Worm (Caenorhabditis elegans) whole organism, L3 larva: Measurements from ENCODE around the gene clec-33.

ENCODE experiments used
- R02D3.7 ChIP-seq: fragments of 150-350 bp; optimal IDR thresholded peaks from 2 replicates; lab custom pipeline; 2014; ENCODE audit warnings: missing biosample characterization, missing genetic modification characterization
- ama-1 ChIP-seq: fragments of 150-350 bp; optimal IDR thresholded peaks from 2 replicates; lab custom pipeline; 2018
- daf-12 ChIP-seq: fragments of 150-350 bp; optimal IDR thresholded peaks from 2 replicates; lab custom pipeline; 2014; ENCODE audit warnings: missing biosample characterization, missing genetic modification reagents, missing genetic modification characterization
- fkh-10 ChIP-seq: sonication (generic microtip); optimal IDR thresholded peaks from 2 replicates; lab custom pipeline; 2017; ENCODE audit warnings: missing biosample characterization, missing genetic modification reagents, missing genetic modification characterization
- lin-15B ChIP-seq: fragments of 150-350 bp; optimal IDR thresholded peaks from 2 replicates; lab custom pipeline; 2014; ENCODE audit warnings: missing biosample characterization, missing genetic modification characterization
- nhr-11 ChIP-seq: fragments of 150-350 bp; optimal IDR thresholded peaks from 2 replicates; lab custom pipeline; 2014; ENCODE audit warnings: missing biosample characterization, missing genetic modification characterization
- nhr-12 ChIP-seq: fragments of 150-350 bp; optimal IDR thresholded peaks from 2 replicates; lab custom pipeline; 2014; ENCODE audit warnings: missing biosample characterization, missing genetic modification characterization
- nhr-77 ChIP-seq: fragments of 150-350 bp; optimal IDR thresholded peaks from 2 replicates; lab custom pipeline; 2014; ENCODE audit warnings: missing biosample characterization, missing genetic modification characterization

DNA sequence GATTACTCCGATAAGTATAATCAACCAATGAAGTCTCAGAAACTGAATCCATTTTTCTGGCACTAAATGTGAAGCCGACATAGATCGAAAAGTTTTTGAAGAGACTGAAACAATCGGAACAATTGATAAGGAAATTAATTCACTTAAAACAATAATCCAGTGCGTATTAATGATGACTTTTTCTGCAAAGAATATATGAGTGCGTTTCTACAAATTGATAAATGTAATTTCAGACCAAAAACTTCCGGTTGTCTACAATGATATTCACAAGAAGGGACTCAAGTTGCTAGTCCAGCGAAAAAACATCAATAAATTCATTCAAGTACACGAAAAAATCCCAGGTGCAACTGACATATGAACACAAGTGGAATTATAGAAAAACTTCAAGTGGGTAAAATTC is at the start of gene clec-33:
- TF ChIP-seq daf-12 (tag; lab: Kevin White, UChicago) (no peak), nhr-12 (tag; lab: Kevin White, UChicago) (no peak), fkh-10 (GFP tag; lab: Kevin White, UChicago) (no peak), nhr-77 (tag; lab: Kevin White, UChicago) (no peak), nhr-11 (no peak), R02D3.7 (no peak), ama-1 (no peak), lin-15B (tag; lab: Kevin White, UChicago) (no peak)
